Fruit fly (Drosophila melanogaster): ENCODE results near the gene Or88a.

DNA sequence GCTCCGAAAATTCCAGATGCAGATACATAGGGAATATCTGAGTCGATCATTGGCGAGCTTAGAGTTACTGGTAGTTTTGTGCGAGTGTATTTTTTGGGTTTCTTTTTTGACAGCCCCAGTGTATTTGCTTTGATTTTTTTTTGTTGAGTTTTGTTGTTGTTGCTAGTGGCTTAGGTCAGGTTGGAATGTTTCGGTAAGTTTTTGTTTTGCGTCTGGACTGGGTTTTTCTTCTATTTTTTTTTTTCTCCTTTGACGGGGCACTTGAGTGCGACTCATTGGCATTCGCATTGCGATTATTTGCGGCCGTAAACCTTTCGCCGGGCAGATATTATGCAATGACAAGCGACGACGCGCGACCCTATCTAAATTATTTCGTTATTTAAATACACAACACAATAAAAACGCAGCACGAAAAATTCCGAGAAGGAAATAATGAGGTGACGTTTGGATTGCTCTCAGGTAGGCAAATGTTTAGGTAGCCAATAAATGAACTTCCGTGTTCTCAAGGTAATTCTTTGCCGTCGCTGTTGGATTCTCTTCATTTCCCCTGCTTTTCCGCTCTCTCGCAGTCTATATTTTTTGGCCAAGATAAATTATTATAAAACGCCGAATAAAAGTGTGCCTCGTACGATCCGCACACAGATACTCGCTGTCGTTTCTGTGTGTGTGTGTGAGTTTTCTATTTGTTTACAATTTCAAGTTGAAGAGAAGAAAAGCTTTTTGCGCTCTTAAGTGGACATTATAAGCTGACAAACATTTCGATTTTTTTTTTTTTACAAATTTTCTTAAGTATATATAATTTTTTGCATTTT lies 44.9 kb upstream of the Or88a start:
- TF ChIP-seq CG8478 (optimal IDR thresholded peaks at IDR 0.05): no peak
- no peak for TF ChIP-seq CTCF (optimal IDR thresholded peaks at IDR 0.05)

Measured in S2 (cell line).